Fruit fly (Drosophila melanogaster) whole organism, embryonic: Measurements from ENCODE around the gene Tyler.

ENCODE experiments used
- Atf-2 ChIP-seq: fragments of 200-800 bp; sonication (Bioruptor generic); optimal IDR thresholded peaks from 2 replicates; lab custom pipeline; 2016; ENCODE audit warnings: missing biosample characterization, missing genetic modification characterization
- Atf3 ChIP-seq: fragments of 200-800 bp; sonication (Bioruptor generic); optimal IDR thresholded peaks from 3 replicates; lab custom pipeline; 2016; ENCODE audit warnings: missing biosample characterization, missing genetic modification characterization
- Awh ChIP-seq: fragments of 200-800 bp; sonication (Bioruptor generic); IDR thresholded peaks from 2 replicates; pipeline ENCODE4, ENCODE4 v1.3.6; 2022; ENCODE audit warnings: missing biosample characterization, missing genetic modification characterization
- CG12659 ChIP-seq: fragments of 200-800 bp; sonication (Bioruptor generic); optimal IDR thresholded peaks from 3 replicates; lab custom pipeline; 2017; ENCODE audit warnings: mild to moderate bottlenecking, missing biosample characterization, missing genetic modification reagents, missing genetic modification characterization
- CG13624 ChIP-seq: fragments of 200-800 bp; sonication (Bioruptor generic); optimal IDR thresholded peaks from 2 replicates; lab custom pipeline; 2016; ENCODE audit warnings: missing biosample characterization, missing genetic modification characterization
- CG13894 ChIP-seq: fragments of 200-800 bp; sonication (Bioruptor generic); optimal IDR thresholded peaks from 3 replicates; lab custom pipeline; 2018; ENCODE audit warnings: missing biosample characterization, mild to moderate bottlenecking, missing genetic modification characterization, moderate library complexity
- CG1603 ChIP-seq: fragments of 200-800 bp; sonication (Bioruptor generic); optimal IDR thresholded peaks from 2 replicates; lab custom pipeline; 2019; ENCODE audit warnings: missing biosample characterization, mild to moderate bottlenecking, missing genetic modification characterization, moderate library complexity
- CG1647 ChIP-seq: fragments of 200-800 bp; sonication (Bioruptor generic); optimal IDR thresholded peaks from 3 replicates; lab custom pipeline; 2016; ENCODE audit warnings: missing biosample characterization, missing genetic modification characterization
- CG17186 ChIP-seq: fragments of 200-800 bp; sonication (Bioruptor generic); optimal IDR thresholded peaks from 3 replicates; lab custom pipeline; 2017; ENCODE audit warnings: missing biosample characterization, missing genetic modification reagents, missing genetic modification characterization
- CG17359 ChIP-seq: fragments of 200-800 bp; sonication (Bioruptor generic); optimal IDR thresholded peaks from 3 replicates; lab custom pipeline; 2018; ENCODE audit warnings: missing biosample characterization, mild to moderate bottlenecking, missing genetic modification characterization, moderate library complexity
- CG17385 ChIP-seq: fragments of 200-800 bp; sonication (Bioruptor generic); optimal IDR thresholded peaks from 3 replicates; lab custom pipeline; 2018; ENCODE audit warnings: missing biosample characterization, mild to moderate bottlenecking, missing genetic modification characterization
- CG1832 ChIP-seq: fragments of 200-800 bp; sonication (Bioruptor generic); optimal IDR thresholded peaks from 2 replicates; lab custom pipeline; 2017; ENCODE audit warnings: missing biosample characterization, mild to moderate bottlenecking, missing genetic modification characterization, inconsistent platforms
- CG2712 ChIP-seq: fragments of 200-800 bp; optimal IDR thresholded peaks from 3 replicates; lab custom pipeline; 2019; ENCODE audit warnings: missing biosample characterization, mild to moderate bottlenecking, missing genetic modification characterization, moderate library complexity
- CG30403 ChIP-seq: fragments of 200-800 bp; sonication (Bioruptor generic); optimal IDR thresholded peaks from 3 replicates; lab custom pipeline; 2016; ENCODE audit warnings: missing biosample characterization, missing genetic modification characterization
- CG31365 ChIP-seq: fragments of 200-800 bp; sonication (Bioruptor generic); optimal IDR thresholded peaks from 2 replicates; lab custom pipeline; 2018; ENCODE audit warnings: missing biosample characterization, mild to moderate bottlenecking, missing genetic modification characterization
- CG31388 ChIP-seq: fragments of 200-800 bp; sonication (Bioruptor generic); optimal IDR thresholded peaks from 2 replicates; lab custom pipeline; 2016; ENCODE audit warnings: missing biosample characterization, missing genetic modification characterization
- CG3847 ChIP-seq: fragments of 200-800 bp; sonication (Bioruptor generic); IDR thresholded peaks from 2 replicates; pipeline ENCODE4 v1.3.6; 2022; ENCODE audit warnings: missing biosample characterization, missing genetic modification characterization
- CG3995 ChIP-seq: fragments of 200-800 bp; sonication (Bioruptor generic); optimal IDR thresholded peaks from 3 replicates; lab custom pipeline; 2016; ENCODE audit warnings: missing biosample characterization, missing genetic modification characterization
- CG6272 ChIP-seq: fragments of 200-800 bp; sonication (Bioruptor generic); IDR thresholded peaks from 2 replicates; pipeline ENCODE4 v1.3.6; 2022; ENCODE audit warnings: missing biosample characterization, missing genetic modification characterization
- CG7556 ChIP-seq: fragments of 200-800 bp; sonication (Bioruptor generic); optimal IDR thresholded peaks from 2 replicates; lab custom pipeline; 2017; ENCODE audit warnings: missing biosample characterization, mild to moderate bottlenecking, missing genetic modification characterization
- CG9932 ChIP-seq: fragments of 200-800 bp; sonication (Bioruptor generic); IDR thresholded peaks from 2 replicates; pipeline ENCODE4 v1.3.6; 2022; ENCODE audit warnings: missing biosample characterization, missing genetic modification characterization
- Dad ChIP-seq: fragments of 200-800 bp; sonication (Bioruptor generic); optimal IDR thresholded peaks from 3 replicates; lab custom pipeline; 2016; ENCODE audit warnings: missing biosample characterization, missing genetic modification characterization
- Dp ChIP-seq: fragments of 200-800 bp; sonication (Bioruptor generic); optimal IDR thresholded peaks from 2 replicates; lab custom pipeline; 2018; ENCODE audit warnings: missing biosample characterization, mild to moderate bottlenecking, missing genetic modification characterization, moderate library complexity
- Elba2 ChIP-seq: fragments of 200-800 bp; sonication (Bioruptor generic); optimal IDR thresholded peaks from 3 replicates; lab custom pipeline; 2016; ENCODE audit warnings: missing biosample characterization, missing genetic modification characterization
- Fer1 ChIP-seq: fragments of 200-800 bp; sonication (Bioruptor generic); optimal IDR thresholded peaks from 2 replicates; lab custom pipeline; 2017; ENCODE audit warnings: missing biosample characterization, mild to moderate bottlenecking, missing genetic modification characterization
- GATAe ChIP-seq: fragments of 200-800 bp; sonication (Bioruptor generic); conservative IDR thresholded peaks from 2 replicates; pipeline ENCODE4 v1.3.6; 2022; ENCODE audit warnings: missing biosample characterization, missing genetic modification characterization
- Gug ChIP-seq: fragments of 200-800 bp; sonication (Bioruptor generic); IDR thresholded peaks from 4 replicates; pipeline ENCODE4 v1.3.6; 2022; ENCODE audit warnings: missing biosample characterization, missing genetic modification characterization
- HLH4C ChIP-seq: fragments of 200-800 bp; sonication (Bioruptor generic); IDR thresholded peaks from 3 replicates; pipeline ENCODE4 v1.3.6; 2022; ENCODE audit warnings: missing biosample characterization, missing genetic modification characterization; ENCODE audit not compliant: partially characterized antibody
- HmgZ ChIP-seq: fragments of 200-800 bp; sonication (Bioruptor generic); optimal IDR thresholded peaks from 2 replicates; lab custom pipeline; 2018; ENCODE audit warnings: missing biosample characterization, mild to moderate bottlenecking, missing genetic modification characterization
- Lhr ChIP-seq: fragments of 200-800 bp; sonication (Bioruptor generic); optimal IDR thresholded peaks from 3 replicates; lab custom pipeline; 2017; ENCODE audit warnings: mild to moderate bottlenecking, missing biosample characterization, missing genetic modification reagents, missing genetic modification characterization
- MTF-1 ChIP-seq: fragments of 200-800 bp; sonication (Bioruptor generic); optimal IDR thresholded peaks from 2 replicates; lab custom pipeline; 2018; ENCODE audit warnings: missing biosample characterization, mild to moderate bottlenecking, missing genetic modification characterization, borderline replicate concordance
- NFAT ChIP-seq: fragments of 200-800 bp; sonication (Bioruptor generic); IDR thresholded peaks from 2 replicates; pipeline ENCODE4 v1.3.6; 2022; ENCODE audit warnings: missing biosample characterization, missing genetic modification characterization
- Ptx1 ChIP-seq: fragments of 200-800 bp; sonication (Bioruptor generic); IDR thresholded peaks from 2 replicates; pipeline ENCODE4 v1.3.6; 2022; ENCODE audit warnings: missing biosample characterization, missing genetic modification characterization
- Ravus ChIP-seq: fragments of 200-800 bp; sonication (Bioruptor generic); IDR thresholded peaks from 2 replicates; pipeline ENCODE4 v1.3.6; 2022; ENCODE audit warnings: missing biosample characterization, missing genetic modification characterization
- az2 ChIP-seq: fragments of 200-800 bp; sonication (Bioruptor generic); optimal IDR thresholded peaks from 3 replicates; lab custom pipeline; 2016; ENCODE audit warnings: missing biosample characterization, missing genetic modification characterization
- cwo ChIP-seq: fragments of 200-800 bp; sonication (Bioruptor generic); optimal IDR thresholded peaks from 3 replicates; lab custom pipeline; 2017; ENCODE audit warnings: missing biosample characterization, missing genetic modification characterization, mild to moderate bottlenecking, moderate library complexity, missing genetic modification reagents
- dan ChIP-seq: fragments of 200-800 bp; sonication (Bioruptor generic); IDR thresholded peaks from 2 replicates; pipeline ENCODE4 v1.3.6; 2022; ENCODE audit warnings: missing biosample characterization, missing genetic modification characterization
- eve ChIP-seq, 2 experiments: fragments of >200 bp; optimal IDR thresholded peaks; 2 replicates each; lab custom pipeline; 2017; ENCODE audit warnings: missing biosample characterization in 2 of 2, missing genetic modification characterization in 2 of 2
- gsb ChIP-seq: fragments of 200-800 bp; sonication (Bioruptor generic); IDR thresholded peaks from 2 replicates; pipeline ENCODE4 v1.3.6; 2022; ENCODE audit warnings: missing biosample characterization, missing genetic modification characterization
- klu ChIP-seq: fragments of 200-800 bp; sonication (Bioruptor generic); IDR thresholded peaks from 2 replicates; pipeline ENCODE4 v1.3.6; 2022; ENCODE audit warnings: missing biosample characterization, missing genetic modification characterization
- mam ChIP-seq: fragments of 200-800 bp; sonication (Bioruptor generic); optimal IDR thresholded peaks from 3 replicates; lab custom pipeline; 2016; ENCODE audit warnings: missing biosample characterization, missing genetic modification characterization
- otp ChIP-seq: fragments of 200-800 bp; sonication (Bioruptor generic); IDR thresholded peaks from 3 replicates; pipeline ENCODE4, ENCODE4 v1.3.6; 2022; ENCODE audit warnings: missing biosample characterization, missing genetic modification characterization
- pho ChIP-seq: fragments of 200-800 bp; sonication (Bioruptor generic); optimal IDR thresholded peaks from 2 replicates; lab custom pipeline; 2016; ENCODE audit warnings: missing biosample characterization, missing genetic modification characterization
- scrt ChIP-seq: fragments of 200-800 bp; sonication (Bioruptor generic); optimal IDR thresholded peaks from 2 replicates; lab custom pipeline; 2018; ENCODE audit warnings: missing biosample characterization, mild to moderate bottlenecking, missing genetic modification characterization, moderate library complexity
- seq ChIP-seq: fragments of 200-800 bp; sonication (Bioruptor generic); IDR thresholded peaks from 2 replicates; pipeline ENCODE4 v1.3.6; 2022; ENCODE audit warnings: missing biosample characterization, missing genetic modification characterization
- tin ChIP-seq: fragments of 200-800 bp; sonication (Bioruptor generic); optimal IDR thresholded peaks from 3 replicates; lab custom pipeline; 2016; ENCODE audit warnings: missing biosample characterization, missing genetic modification characterization
- tll ChIP-seq, 2 experiments: fragments of 200-800 bp in 1 of 2; fragments of >200 bp in 1 of 2; sonication (Bioruptor generic) in 1 of 2; optimal IDR thresholded peaks; 2 replicates each; lab custom pipeline; 2017 to 2019; ENCODE audit warnings: missing biosample characterization in 2 of 2, missing genetic modification characterization in 2 of 2, mild to moderate bottlenecking in 1 of 2, moderate library complexity in 1 of 2
- usp ChIP-seq: fragments of >200 bp; optimal IDR thresholded peaks from 2 replicates; lab custom pipeline; 2017; ENCODE audit warnings: missing biosample characterization, missing genetic modification characterization
- zen ChIP-seq: fragments of 200-800 bp; sonication (Bioruptor generic); optimal IDR thresholded peaks from 3 replicates; lab custom pipeline; 2018; ENCODE audit warnings: missing biosample characterization, mild to moderate bottlenecking, missing genetic modification characterization, moderate library complexity
- zfh2 ChIP-seq: fragments of 200-800 bp; sonication (Bioruptor generic); optimal IDR thresholded peaks from 2 replicates; lab custom pipeline; 2016; ENCODE audit warnings: missing biosample characterization, missing genetic modification characterization

The Tyler gene

dm6 chrX:19663859-19664728, 52.8 kb downstream of the Tyler start, which contains the start of the genes CG14223 and Ssu72 (continued):
- TF ChIP-seq MTF-1 (GFP tag; lab: Kevin White, UChicago) (no peak), cwo (no peak), CG17385 (GFP tag; lab: Kevin White, UChicago) (no peak), mam (peak; percentile 19), zfh2 (no peak), CG1647 (GFP tag; lab: Kevin White, UChicago) (peak; percentile 14), HmgZ (peak; percentile 3), CG17359 (tag; lab: Kevin White, UChicago) (no peak), CG1832 (GFP tag; lab: Kevin White, UChicago) (no peak), tin (no peak), CG17186 (GFP tag; lab: Kevin White, UChicago) (no peak), scrt (GFP tag; lab: Kevin White, UChicago) (no peak), Awh (GFP tag; lab: Robert Waterston, UW) (no peak), GATAe (GFP tag; lab: Robert Waterston, UW) (no peak), CG13624 (GFP tag; lab: Kevin White, UChicago) (no peak), Ptx1 (no peak), CG12659 (GFP tag; lab: Kevin White, UChicago) (no peak), dan (no peak), Ravus (GFP tag; lab: Robert Waterston, UW) (no peak), Fer1 (GFP tag; lab: Kevin White, UChicago) (no peak), NFAT (GFP tag; lab: Robert Waterston, UW) (no peak), pho (GFP tag; lab: Kevin White, UChicago) (no peak), CG30403 (peak; percentile 29), az2 (no peak), CG9932 (GFP tag; lab: Robert Waterston, UW) (peak; percentile 58), Lhr (no peak), Atf3 (GFP tag; lab: Kevin White, UChicago) (no peak), Atf-2 (GFP tag; lab: Kevin White, UChicago) (no peak), CG1603 (tag; lab: Kevin White, UChicago) (peak; percentile 45), CG3847 (GFP tag; lab: Robert Waterston, UW) (peak; percentile 95), CG13894 (no peak), gsb (GFP tag; lab: Robert Waterston, UW) (no peak), Dad (GFP tag; lab: Kevin White, UChicago) (no peak), Elba2 (GFP tag; lab: Kevin White, UChicago) (no peak), CG3995 (GFP tag; lab: Kevin White, UChicago) (no peak), klu (no peak), CG2712 (no peak), CG31365 (tag; lab: Kevin White, UChicago) (no peak), eve (GFP tag; optimal IDR thresholded peaks at IDR 0.05; lab: Kevin White, UChicago) (no peak), CG7556 (GFP tag; lab: Kevin White, UChicago) (no peak), CG6272 (GFP tag; lab: Robert Waterston, UW) (no peak), CG31388 (GFP tag; lab: Kevin White, UChicago) (no peak), zen (tag; lab: Kevin White, UChicago) (no peak), Gug (GFP tag; lab: Robert Waterston, UW) (0 out of 4 replicates have a peak, but pooled peaks have one; percentile 13), usp (GFP tag; lab: Kevin White, UChicago) (no peak), otp (GFP tag; lab: Robert Waterston, UW) (no peak), seq (GFP tag; lab: Robert Waterston, UW) (no peak), HLH4C (GFP tag; lab: Robert Waterston, UW) (peak; percentile 57), tll (GFP tag; optimal IDR thresholded peaks at IDR 0.05; lab: Kevin White, UChicago) (no peak), Dp (GFP tag; lab: Kevin White, UChicago) (peak; percentile 86)
